Worm (Caenorhabditis elegans): ENCODE results near the gene C35D10.17.

DNA sequence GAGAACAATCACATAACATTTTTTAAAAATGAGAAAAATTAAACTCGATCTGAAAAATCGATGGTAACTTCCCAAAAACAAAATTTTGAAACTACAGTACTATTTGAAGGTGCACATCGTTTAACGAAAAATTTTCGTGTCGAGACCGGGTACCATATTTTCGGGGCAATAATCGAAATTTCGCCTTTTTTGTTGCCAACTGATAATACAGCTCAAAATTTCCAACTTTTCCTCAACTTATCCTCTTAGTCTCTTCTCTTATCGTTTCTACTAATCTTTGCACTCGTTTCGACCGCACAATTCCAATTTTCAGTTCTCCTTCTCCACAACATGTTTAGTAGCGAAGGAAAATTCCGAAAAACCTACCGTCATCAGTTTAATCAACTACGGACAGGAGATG lies 40.0 kb downstream of the C35D10.17 start, which contains the start of gene rom-1:
- TF ChIP-seq ama-1 (optimal IDR thresholded peaks at IDR 0.05) (no peak), F13C5.2 (tag; optimal IDR thresholded peaks at IDR 0.05) (no peak), flt-1 (GFP tag; IDR thresholded peaks at IDR 0.05) (no peak), tbx-11 (GFP tag; IDR thresholded peaks at IDR 0.05) (no peak)
